Fruit fly (Drosophila melanogaster) Kc167 (cell line): ENCODE data around the gene Cad87A.

Experiments
- Sin3A ChIP-seq: fragments of >200 bp; optimal IDR thresholded peaks from 2 replicates; lab custom pipeline; 2018; ENCODE audit warnings: missing external identifiers
- h ChIP-seq: fragments of >200 bp; optimal IDR thresholded peaks from 3 replicates; lab custom pipeline; 2018; ENCODE audit warnings: missing external identifiers
- insv ChIP-seq: fragments of >200 bp; optimal IDR thresholded peaks from 3 replicates; lab custom pipeline; 2018; ENCODE audit warnings: missing external identifiers
- psq ChIP-seq: fragments of >200 bp; optimal IDR thresholded peaks from 2 replicates; lab custom pipeline; 2017; ENCODE audit warnings: missing external identifiers
- ttk ChIP-seq: sonication (Bioruptor generic); optimal IDR thresholded peaks from 2 replicates; lab custom pipeline; 2017; ENCODE audit warnings: missing external identifiers

dm6 chr3R:11957388-11957787, 8.5 kb upstream of the Cad87A start:
- TF ChIP-seq h (lab: Kevin White, UChicago) (no peak), psq (lab: Kevin White, UChicago) (no peak), insv (lab: Kevin White, UChicago) (no peak), ttk (no peak), Sin3A (lab: Kevin White, UChicago) (no peak)
